Worm (Caenorhabditis elegans) whole organism, L4 larva: ENCODE measurements around the gene F59B10.2.

Source experiments
- D1046.2 ChIP-seq: fragments of 200-800 bp; sonication (Bioruptor generic); IDR thresholded peaks from 2 replicates; pipeline ENCODE4 v1.3.6; 2022; ENCODE audit warnings: missing genetic modification characterization, missing compliant biosample characterization
- ZK546.5 ChIP-seq, 2 experiments: sonication (generic microtip); optimal IDR thresholded peaks; 2 replicates each; lab custom pipeline; 2017; ENCODE audit warnings: missing biosample characterization in 2 of 2, missing genetic modification characterization in 2 of 2
- ceh-44 ChIP-seq: fragments of 200-800 bp; sonication (Bioruptor generic); IDR thresholded peaks from 2 replicates; pipeline ENCODE4 v1.3.6; 2022; ENCODE audit warnings: missing genetic modification reagents, missing genetic modification characterization, missing compliant biosample characterization
- dve-1 ChIP-seq: sonication (generic microtip); optimal IDR thresholded peaks from 2 replicates; lab custom pipeline; 2017; ENCODE audit warnings: antibody characterized with exemption, mild to moderate bottlenecking, missing genetic modification characterization, missing compliant biosample characterization; ENCODE audit not compliant: insufficient read depth
- egl-27 ChIP-seq: sonication (generic microtip); optimal IDR thresholded peaks from 3 replicates; lab custom pipeline; 2017; ENCODE audit warnings: missing biosample characterization, missing genetic modification reagents, missing genetic modification characterization
- fos-1 ChIP-seq: fragments of 150-350 bp; optimal IDR thresholded peaks from 2 replicates; lab custom pipeline; 2014; ENCODE audit warnings: missing biosample characterization, missing genetic modification characterization
- hlh-11 ChIP-seq: fragments of 200-800 bp; sonication (Bioruptor generic); optimal IDR thresholded peaks from 2 replicates; lab custom pipeline; 2018; ENCODE audit warnings: mild to moderate bottlenecking, missing genetic modification characterization, missing compliant biosample characterization
- mdl-1 ChIP-seq, 2 experiments: fragments of 150-350 bp in 1 of 2; sonication (generic microtip) in 1 of 2; optimal IDR thresholded peaks; 2 replicates each; lab custom pipeline; 2014 to 2017; ENCODE audit warnings: missing biosample characterization in 2 of 2, missing genetic modification characterization in 2 of 2
- nhr-28 ChIP-seq: fragments of 150-350 bp; optimal IDR thresholded peaks from 2 replicates; lab custom pipeline; 2014; ENCODE audit warnings: missing biosample characterization, missing genetic modification characterization
- nhr-48 ChIP-seq: sonication (generic microtip); optimal IDR thresholded peaks from 2 replicates; lab custom pipeline; 2016; ENCODE audit warnings: mild to moderate bottlenecking, missing genetic modification characterization, missing compliant biosample characterization
- nhr-76 ChIP-seq: fragments of 150-350 bp; optimal IDR thresholded peaks from 2 replicates; lab custom pipeline; 2014; ENCODE audit warnings: missing biosample characterization, missing genetic modification characterization
- pqm-1 ChIP-seq: sonication (generic microtip); optimal IDR thresholded peaks from 2 replicates; lab custom pipeline; 2017; ENCODE audit warnings: missing biosample characterization, missing genetic modification characterization
- skn-1 ChIP-seq: fragments of 150-350 bp; optimal IDR thresholded peaks from 2 replicates; lab custom pipeline; 2014; ENCODE audit warnings: missing biosample characterization, missing genetic modification characterization
- unc-62 ChIP-seq, 3 experiments: fragments of 150-350 bp in 1 of 3; sonication (generic microtip); optimal IDR thresholded peaks in 2 of 3; peaks in 1 of 3; 1 replicate in 1 of 3; 2 replicates in 2 of 3; lab custom pipeline; 2014 to 2017; ENCODE audit warnings: missing biosample characterization in 3 of 3, missing genetic modification characterization in 3 of 3, missing genetic modification reagents in 3 of 3, missing genotype in 1 of 3

DNA sequence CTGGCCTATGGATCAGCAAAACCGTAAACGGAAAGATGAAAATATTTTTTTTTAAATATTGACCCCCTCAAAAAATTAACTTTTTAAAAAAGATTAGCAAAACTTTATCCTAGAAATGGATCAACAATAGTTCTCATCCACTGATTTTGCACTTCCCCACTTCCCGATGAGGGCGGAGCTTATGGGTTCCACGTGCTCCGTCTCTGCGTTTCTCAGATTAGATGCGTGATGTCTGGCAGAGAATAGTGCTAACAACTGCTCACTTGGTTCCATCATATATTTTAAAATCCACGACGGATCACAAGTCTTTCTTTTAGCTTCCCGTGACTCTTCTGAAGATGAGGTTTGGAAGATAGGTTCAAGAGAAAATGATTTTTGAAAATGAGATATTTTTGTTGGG is 48.7 kb upstream of the F59B10.2 start:
- TF ChIP-seq fos-1 (no peak), dve-1 (tag; lab: Kevin White, UChicago) (no peak), nhr-28 (tag; lab: Kevin White, UChicago) (no peak), egl-27 (tag; lab: Kevin White, UChicago) (no peak), skn-1 (tag; lab: Kevin White, UChicago) (no peak), nhr-76 (no peak), D1046.2 (GFP tag; lab: Robert Waterston, UW) (no peak), nhr-48 (tag; lab: Kevin White, UChicago) (no peak), pqm-1 (tag; lab: Kevin White, UChicago) (no peak), unc-62 (GFP tag; optimal IDR thresholded peaks at IDR 0.05 in 1 of 2; lab: Kevin White, UChicago) (no peak), unc-62 (tag; optimal IDR thresholded peaks at IDR 0.05; lab: Kevin White, UChicago) (no peak), ceh-44 (GFP tag; lab: Robert Waterston, UW) (no peak), ZK546.5 (tag; optimal IDR thresholded peaks at IDR 0.05; lab: Kevin White, UChicago) (no peak), hlh-11 (no peak), mdl-1 (tag; optimal IDR thresholded peaks at IDR 0.05; lab: Kevin White, UChicago) (peak in 1 of 2 experiments; percentile 3)
